Fruit fly (Drosophila melanogaster) whole organism, pupa: ENCODE results near the gene CG8064.

Experiments
- CG10348 ChIP-seq: fragments of 200-800 bp; sonication (Bioruptor generic); IDR thresholded peaks from 2 replicates; pipeline ENCODE4 v1.3.6; 2022; ENCODE audit warnings: missing biosample characterization, missing genetic modification characterization
- CG12605 ChIP-seq: fragments of 200-800 bp; sonication (Bioruptor generic); IDR thresholded peaks from 2 replicates; pipeline ENCODE4 v1.3.6; 2022; ENCODE audit warnings: missing biosample characterization, missing genetic modification characterization
- CG13204 ChIP-seq: fragments of 200-800 bp; sonication (Bioruptor generic); optimal IDR thresholded peaks from 2 replicates; lab custom pipeline; 2018; ENCODE audit warnings: missing biosample characterization, mild to moderate bottlenecking, missing genetic modification characterization, moderate library complexity
- CG14655 ChIP-seq: fragments of 200-800 bp; sonication (Bioruptor generic); optimal IDR thresholded peaks from 3 replicates; lab custom pipeline; 2017; ENCODE audit warnings: mild to moderate bottlenecking, missing biosample characterization, missing genetic modification reagents, missing genetic modification characterization
- CG15710 ChIP-seq: fragments of 200-800 bp; sonication (Bioruptor generic); optimal IDR thresholded peaks from 2 replicates; lab custom pipeline; 2018; ENCODE audit warnings: missing biosample characterization, mild to moderate bottlenecking, missing genetic modification characterization, moderate library complexity
- CG17806 ChIP-seq: fragments of 200-800 bp; sonication (Bioruptor generic); optimal IDR thresholded peaks from 2 replicates; lab custom pipeline; 2018; ENCODE audit warnings: missing biosample characterization, mild to moderate bottlenecking, missing genetic modification characterization, moderate library complexity
- CG32121 ChIP-seq: fragments of 200-800 bp; sonication (Bioruptor generic); IDR thresholded peaks from 2 replicates; pipeline ENCODE4 v1.3.6; 2022; ENCODE audit warnings: missing biosample characterization, missing genetic modification characterization
- CG34367 ChIP-seq: fragments of 200-800 bp; sonication (Bioruptor generic); optimal IDR thresholded peaks from 2 replicates; lab custom pipeline; 2018; ENCODE audit warnings: missing biosample characterization, mild to moderate bottlenecking, missing genetic modification characterization
- CG4496 ChIP-seq: fragments of 200-800 bp; sonication (Bioruptor generic); IDR thresholded peaks from 3 replicates; pipeline ENCODE4 v1.3.6; 2022; ENCODE audit warnings: missing biosample characterization, missing genetic modification characterization
- CG8159 ChIP-seq: fragments of 200-800 bp; sonication (Bioruptor generic); optimal IDR thresholded peaks from 3 replicates; lab custom pipeline; 2018; ENCODE audit warnings: missing biosample characterization, mild to moderate bottlenecking, missing genetic modification characterization, moderate library complexity
- CG8301 ChIP-seq: fragments of 200-800 bp; sonication (Bioruptor generic); optimal IDR thresholded peaks from 2 replicates; lab custom pipeline; 2018; ENCODE audit warnings: missing biosample characterization, mild to moderate bottlenecking, missing genetic modification characterization
- CG9948 ChIP-seq: fragments of 200-800 bp; sonication (Bioruptor generic); optimal IDR thresholded peaks from 2 replicates; lab custom pipeline; 2018; ENCODE audit warnings: missing biosample characterization, mild to moderate bottlenecking, missing genetic modification characterization, moderate library complexity
- D1 ChIP-seq: fragments of 200-800 bp; sonication (Bioruptor generic); optimal IDR thresholded peaks from 2 replicates; lab custom pipeline; 2018; ENCODE audit warnings: missing biosample characterization, mild to moderate bottlenecking, missing genetic modification characterization, moderate library complexity
- EcR ChIP-seq: fragments of 200-800 bp; sonication (Bioruptor generic); optimal IDR thresholded peaks from 3 replicates; lab custom pipeline; 2019; ENCODE audit warnings: missing biosample characterization, missing genetic modification characterization, mild to moderate bottlenecking, moderate library complexity, missing genetic modification reagents
- Ets98B ChIP-seq: fragments of 200-800 bp; sonication (Bioruptor generic); IDR thresholded peaks from 2 replicates; pipeline ENCODE4 v1.3.6; 2022; ENCODE audit warnings: missing biosample characterization, missing genetic modification characterization
- Pif1A ChIP-seq: fragments of 200-800 bp; sonication (Bioruptor generic); optimal IDR thresholded peaks from 3 replicates; lab custom pipeline; 2016; ENCODE audit warnings: missing biosample characterization, missing genetic modification characterization
- Pif1B ChIP-seq: fragments of 200-800 bp; sonication (Bioruptor generic); optimal IDR thresholded peaks from 3 replicates; lab custom pipeline; 2016; ENCODE audit warnings: missing biosample characterization, missing genetic modification characterization
- Snoo ChIP-seq: fragments of 200-800 bp; sonication (Bioruptor generic); optimal IDR thresholded peaks from 3 replicates; lab custom pipeline; 2017; ENCODE audit warnings: missing biosample characterization, mild to moderate bottlenecking, missing genetic modification characterization, inconsistent platforms
- fd96Ca ChIP-seq: fragments of 200-800 bp; sonication (Bioruptor generic); IDR thresholded peaks from 3 replicates; pipeline ENCODE4 v1.3.6; 2022; ENCODE audit warnings: missing biosample characterization, missing genetic modification characterization
- gl ChIP-seq: fragments of 200-800 bp; sonication (Bioruptor generic); optimal IDR thresholded peaks from 2 replicates; lab custom pipeline; 2018; ENCODE audit warnings: missing biosample characterization, mild to moderate bottlenecking, missing genetic modification characterization
- rn ChIP-seq: fragments of 200-800 bp; sonication (Bioruptor generic); IDR thresholded peaks from 2 replicates; pipeline ENCODE4 v1.3.6; 2022; ENCODE audit warnings: missing biosample characterization, missing genetic modification characterization

Gene CG8064

dm6 chr3R:18252578-18252977, 30.9 kb upstream of the CG8064 start, which contains the start of gene CG12320:
TSS of gene CG12320 (minus strand) at chr3R:18252734.
- TF ChIP-seq Snoo (tag; lab: Kevin White, UChicago): no peak
- TF ChIP-seq CG14655 (GFP tag; lab: Kevin White, UChicago): no peak
- no peak for TF ChIP-seq CG32121 (GFP tag; lab: Robert Waterston, UW)
- no peak for TF ChIP-seq Pif1B (GFP tag; lab: Kevin White, UChicago)
- TF ChIP-seq CG15710 (tag; lab: Kevin White, UChicago): no peak
- TF ChIP-seq, all 21 proteins: peak for 0

dm6 chr3R:18255281-18255680, 28.2 kb upstream of the CG8064 start, which contains the start of the genes Ada2a, Polr2D, Tgs1 and moi:
TSS of gene Ada2a (minus strand) at chr3R:18255487.
TSS of gene Polr2D (minus strand) at chr3R:18255487.
TSS of gene Tgs1 (plus strand) at chr3R:18255530.
TSS of gene moi (plus strand) at chr3R:18255530.
- TF ChIP-seq CG15710 (tag; lab: Kevin White, UChicago): no peak
- no peak for TF ChIP-seq CG8301 (tag; lab: Kevin White, UChicago)
- TF ChIP-seq CG8159 (tag; lab: Kevin White, UChicago): no peak
- TF ChIP-seq Pif1A (GFP tag; lab: Kevin White, UChicago): no peak
- TF ChIP-seq D1: no peak
- TF ChIP-seq CG34367 (tag; lab: Kevin White, UChicago): no peak
- TF ChIP-seq rn (GFP tag; lab: Robert Waterston, UW): no peak
- TF ChIP-seq, all 21 proteins: peak for 0

dm6 chr3R:18260016-18260415, 23.4 kb upstream of the CG8064 start:
- TF ChIP-seq CG15710 (tag; lab: Kevin White, UChicago) (no peak), CG34367 (tag; lab: Kevin White, UChicago) (no peak), gl (no peak), CG17806 (no peak), CG12605 (GFP tag; lab: Robert Waterston, UW) (no peak), CG8301 (tag; lab: Kevin White, UChicago) (no peak), CG8159 (tag; lab: Kevin White, UChicago) (no peak), CG10348 (no peak), fd96Ca (GFP tag; lab: Robert Waterston, UW) (no peak)

- TF ChIP-seq CG17806 (no peak), CG14655 (GFP tag; lab: Kevin White, UChicago) (no peak), D1 (no peak), CG9948 (tag; lab: Kevin White, UChicago) (no peak), CG12605 (GFP tag; lab: Robert Waterston, UW) (no peak), CG10348 (no peak), Pif1B (GFP tag; lab: Kevin White, UChicago) (no peak), CG4496 (no peak), Snoo (tag; lab: Kevin White, UChicago) (no peak), CG8159 (tag; lab: Kevin White, UChicago) (no peak), EcR (GFP tag; lab: Kevin White, UChicago) (no peak), gl (no peak), CG32121 (GFP tag; lab: Robert Waterston, UW) (no peak), Pif1A (GFP tag; lab: Kevin White, UChicago) (no peak), CG13204 (no peak), Ets98B (GFP tag; lab: Robert Waterston, UW) (no peak), fd96Ca (GFP tag; lab: Robert Waterston, UW) (no peak)
- TF ChIP-seq, all 21 proteins: peak for 0
Observed at dm6 chr3R:18261602-18262001, 21.9 kb upstream of the CG8064 start.

dm6 chr3R:18265275-18265674, 18.2 kb upstream of the CG8064 start:
- TF ChIP-seq CG34367 (tag; lab: Kevin White, UChicago): no peak
- no peak for TF ChIP-seq CG9948 (tag; lab: Kevin White, UChicago)
- TF ChIP-seq CG8159 (tag; lab: Kevin White, UChicago): no peak
- TF ChIP-seq CG8301 (tag; lab: Kevin White, UChicago): no peak
- no peak for TF ChIP-seq Ets98B (GFP tag; lab: Robert Waterston, UW)
- no peak for TF ChIP-seq rn (GFP tag; lab: Robert Waterston, UW)
- TF ChIP-seq CG12605 (GFP tag; lab: Robert Waterston, UW): no peak
- TF ChIP-seq D1: no peak
- TF ChIP-seq CG4496: no peak
- TF ChIP-seq Pif1B (GFP tag; lab: Kevin White, UChicago): no peak
- TF ChIP-seq gl: no peak
- no peak for TF ChIP-seq CG13204
- no peak for TF ChIP-seq CG15710 (tag; lab: Kevin White, UChicago)
- TF ChIP-seq fd96Ca (GFP tag; lab: Robert Waterston, UW): no peak
- no peak for TF ChIP-seq Pif1A (GFP tag; lab: Kevin White, UChicago)
- no peak for TF ChIP-seq CG17806
- TF ChIP-seq CG32121 (GFP tag; lab: Robert Waterston, UW): no peak
- no peak for TF ChIP-seq EcR (GFP tag; lab: Kevin White, UChicago)
- no peak for TF ChIP-seq CG14655 (GFP tag; lab: Kevin White, UChicago)
- no peak for TF ChIP-seq Snoo (tag; lab: Kevin White, UChicago)

- TF ChIP-seq D1 (no peak), CG9948 (tag; lab: Kevin White, UChicago) (no peak), CG8301 (tag; lab: Kevin White, UChicago) (no peak), CG13204 (no peak), Snoo (tag; lab: Kevin White, UChicago) (no peak), Ets98B (GFP tag; lab: Robert Waterston, UW) (no peak), CG14655 (GFP tag; lab: Kevin White, UChicago) (no peak), CG34367 (tag; lab: Kevin White, UChicago) (no peak)
Observed at dm6 chr3R:18266665-18267064, 16.8 kb upstream of the CG8064 start.
